Worm (Caenorhabditis elegans): ENCODE results near the gene oac-46.

Gene oac-46

DNA sequence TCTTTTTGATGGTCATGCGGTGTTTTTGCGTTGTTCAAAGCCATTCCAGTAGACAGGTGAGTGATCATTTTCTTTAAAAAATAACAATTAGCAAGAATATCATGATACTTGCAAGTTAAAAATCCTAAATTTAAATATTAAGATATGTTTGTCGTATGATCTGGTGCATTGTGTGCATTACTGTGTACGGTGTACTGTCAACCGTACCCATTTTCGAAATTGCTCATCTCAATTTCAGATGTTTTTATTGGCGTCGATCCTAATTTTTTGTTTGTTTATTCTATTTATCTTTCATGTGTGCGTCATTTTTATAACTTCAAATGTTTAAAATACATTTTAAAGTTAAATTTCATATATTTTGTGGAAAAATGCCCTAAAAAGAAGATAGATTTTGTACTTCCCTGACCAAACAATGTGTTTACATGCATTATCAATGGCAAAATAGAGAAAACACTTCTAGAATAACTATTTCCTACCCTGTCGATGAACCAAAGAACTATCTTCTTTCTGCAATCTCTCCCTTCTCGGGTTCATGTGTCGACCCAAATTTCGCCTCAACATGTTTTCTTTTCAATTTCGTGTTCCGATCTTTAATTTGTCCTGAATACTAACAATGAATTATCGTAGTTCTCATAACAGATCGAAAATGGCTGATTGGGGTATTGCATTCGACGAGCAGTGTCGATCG lies 32.5 kb upstream of the oac-46 start, which contains the start of the genes T07D4.5 and ddx-19:
TSS of gene T07D4.5 (minus strand) at position 71 of the 688 bp plus-strand sequence.
TSS of gene ddx-19 (plus strand) at position 638 of the 688 bp plus-strand sequence.
- TF ChIP-seq nhr-21 (tag; optimal IDR thresholded peaks at IDR 0.05) (peak; percentile 4), sma-3 (GFP tag; optimal IDR thresholded peaks at IDR 0.05) (peak; percentile 42), C34F6.9 (tag; optimal IDR thresholded peaks at IDR 0.05) (peak; percentile 67), crh-2 (tag; optimal IDR thresholded peaks at IDR 0.05) (peak; percentile 42), lsy-2 (tag; optimal IDR thresholded peaks at IDR 0.05) (peak; percentile 89 to 98), ZK546.5 (tag; optimal IDR thresholded peaks at IDR 0.05) (no peak), gmeb-1 (tag; optimal IDR thresholded peaks at IDR 0.05) (peak; percentile 29), ama-1 (optimal IDR thresholded peaks at IDR 0.05) (no peak), fos-1 (tag; optimal IDR thresholded peaks at IDR 0.05) (peak; percentile 1), lin-13 (GFP tag; optimal IDR thresholded peaks at IDR 0.05) (peak; percentile 25), mdl-1 (tag; optimal IDR thresholded peaks at IDR 0.05) (no peak), unc-55 (GFP tag; optimal IDR thresholded peaks at IDR 0.05) (peak; percentile 85), nhr-129 (tag; optimal IDR thresholded peaks at IDR 0.05) (peak; percentile 24)

DNA sequence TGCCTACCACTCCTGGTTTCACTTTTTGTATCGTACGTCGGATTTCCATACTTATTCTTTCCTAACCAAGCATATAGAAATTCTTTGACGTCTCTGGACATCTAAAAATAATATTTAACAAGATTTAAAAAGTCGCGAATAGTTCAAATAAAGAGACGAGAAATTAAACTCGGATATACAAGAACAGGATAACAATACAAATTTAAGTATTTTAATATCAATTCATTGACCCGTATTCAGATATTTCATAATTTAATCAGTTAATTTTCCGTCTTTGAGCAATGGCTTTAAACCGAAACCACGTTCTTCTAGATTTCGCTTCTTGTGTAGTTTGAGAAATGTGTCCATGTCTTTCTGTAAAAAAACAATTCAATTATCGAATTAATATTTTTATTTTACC lies 31.7 kb upstream of the oac-46 start, which contains the start of gene rha-1:
TSS of gene rha-1 (minus strand) at position 101 of the 400 bp plus-strand sequence.
- TF ChIP-seq mbf-1 (tag; optimal IDR thresholded peaks at IDR 0.05) (no peak), lin-39 (tag; optimal IDR thresholded peaks at IDR 0.05) (no peak), ztf-4 (tag; optimal IDR thresholded peaks at IDR 0.05) (no peak), elt-1 (tag; optimal IDR thresholded peaks at IDR 0.05) (no peak), ztf-11 (tag; optimal IDR thresholded peaks at IDR 0.05) (no peak), lin-11 (tag; optimal IDR thresholded peaks at IDR 0.05) (no peak), crh-2 (tag; optimal IDR thresholded peaks at IDR 0.05) (no peak), lin-13 (GFP tag; optimal IDR thresholded peaks at IDR 0.05) (no peak), zag-1 (tag; optimal IDR thresholded peaks at IDR 0.05) (no peak), unc-62 (GFP tag; optimal IDR thresholded peaks at IDR 0.05) (no peak), R02D3.7 (tag; optimal IDR thresholded peaks at IDR 0.05) (no peak), dmd-4 (tag; optimal IDR thresholded peaks at IDR 0.05) (no peak)

DNA sequence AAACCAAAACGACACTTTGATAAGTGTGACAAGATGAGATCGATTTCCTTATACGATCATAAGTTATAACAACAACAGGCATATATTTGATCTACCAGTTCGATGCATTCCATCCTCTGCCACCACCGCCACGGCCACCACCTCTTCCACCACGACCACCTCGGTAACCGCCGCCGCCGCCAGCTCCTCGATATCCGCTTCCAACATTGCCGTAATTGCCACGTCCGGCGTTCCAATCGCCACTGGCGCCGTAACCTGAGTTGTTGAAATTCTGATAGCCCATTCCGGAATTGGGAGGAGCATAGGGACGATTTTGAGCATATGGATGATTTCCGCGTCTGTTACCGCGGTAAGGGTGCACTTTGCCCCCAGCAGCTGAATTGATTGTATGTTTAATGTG lies 26.6 kb upstream of the oac-46 start:
- TF ChIP-seq ZK546.5 (tag; optimal IDR thresholded peaks at IDR 0.05) (no peak), nhr-77 (tag; optimal IDR thresholded peaks at IDR 0.05) (no peak), sma-3 (GFP tag; optimal IDR thresholded peaks at IDR 0.05) (no peak), nhr-10 (tag; optimal IDR thresholded peaks at IDR 0.05) (no peak), unc-62 (GFP tag; optimal IDR thresholded peaks at IDR 0.05) (no peak), mdl-1 (tag; optimal IDR thresholded peaks at IDR 0.05) (no peak), unc-39 (tag; optimal IDR thresholded peaks at IDR 0.05) (no peak), nhr-25 (tag; optimal IDR thresholded peaks at IDR 0.05) (no peak), aly-2 (tag; optimal IDR thresholded peaks at IDR 0.05) (no peak), F13H6.1 (tag; optimal IDR thresholded peaks at IDR 0.05) (no peak), nhr-23 (tag; optimal IDR thresholded peaks at IDR 0.05) (no peak), skn-1 (tag; optimal IDR thresholded peaks at IDR 0.05) (no peak)

DNA sequence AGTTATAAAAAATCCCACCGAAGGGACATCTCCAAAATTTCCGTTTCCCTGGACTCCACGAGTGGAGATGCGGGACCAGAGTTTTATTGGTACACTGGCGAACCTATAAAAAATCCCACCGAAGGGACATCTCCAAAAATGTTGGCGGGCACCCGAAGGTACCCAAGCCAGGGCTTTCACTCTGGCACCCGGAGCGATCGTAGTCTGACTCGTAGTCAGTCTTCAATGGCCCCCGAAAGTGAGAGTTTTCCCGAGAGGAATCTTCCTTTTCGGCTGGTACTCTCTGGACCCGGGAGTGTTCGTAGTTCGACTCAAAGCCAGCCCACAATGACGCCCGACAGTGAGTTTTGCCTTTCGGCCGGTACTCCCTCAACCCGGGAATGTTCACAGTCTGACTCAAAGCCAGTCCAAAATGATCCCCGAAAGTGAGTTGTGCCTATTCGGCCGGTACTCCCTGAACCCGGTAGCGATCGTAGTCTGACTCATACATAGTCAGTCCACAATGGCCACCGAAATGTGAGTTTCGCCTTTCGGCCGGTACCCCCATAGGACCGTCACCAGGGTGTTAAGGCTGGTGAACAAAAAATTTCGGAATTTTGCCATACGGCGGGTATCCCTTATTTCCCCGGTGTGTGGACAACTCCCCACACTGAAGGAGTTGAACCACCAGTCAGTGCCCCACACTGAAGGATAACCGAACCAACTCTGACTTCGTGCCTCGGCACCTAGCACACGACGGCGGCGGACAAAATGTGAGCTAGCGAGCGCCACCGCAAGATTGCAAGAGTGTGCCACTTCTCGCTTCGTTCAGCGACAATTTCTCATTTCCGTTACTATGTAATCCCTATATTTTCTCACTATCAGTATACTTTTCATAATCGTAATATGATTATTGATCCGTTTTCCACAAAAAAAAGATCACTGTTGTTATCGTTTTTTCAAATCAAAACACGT lies 25.4 kb upstream of the oac-46 start:
- TF ChIP-seq C34F6.9 (tag; optimal IDR thresholded peaks at IDR 0.05) (no peak), ceh-16 (tag; optimal IDR thresholded peaks at IDR 0.05) (no peak), zag-1 (tag; optimal IDR thresholded peaks at IDR 0.05) (no peak), nhr-25 (tag; optimal IDR thresholded peaks at IDR 0.05) (no peak), lsy-2 (tag; optimal IDR thresholded peaks at IDR 0.05) (no peak), snpc-4 (tag; optimal IDR thresholded peaks at IDR 0.05) (peak; percentile 67), dmd-4 (tag; optimal IDR thresholded peaks at IDR 0.05) (no peak), gmeb-1 (tag; optimal IDR thresholded peaks at IDR 0.05) (no peak), blmp-1 (tag; optimal IDR thresholded peaks at IDR 0.05; ENCODE audit: insufficient read depth) (no peak)

Data from whole organism, L2 larva.